Worm (Caenorhabditis elegans): Measurements from ENCODE around the gene spc-2.
A peak's percentile ranks its signal among the peaks of the same experiment; 100 is the strongest.

The spc-2 gene

ce11 chrIII:8237827-8238226 lies 56.1 kb downstream of the spc-2 start, which contains the start of gene tsp-2:
tsp-2 (minus strand) TSS chrIII:8237935.
- peak; percentile 71 for TF ChIP-seq elt-2 (tag; optimal IDR thresholded peaks at IDR 0.05)
- TF ChIP-seq rnt-1 (tag; optimal IDR thresholded peaks at IDR 0.05): no peak
